Worm (Caenorhabditis elegans) whole organism, young adult: ENCODE data around the gene C45B2.1.

Experiments
- C17E4.6 ChIP-seq: fragments of 200-800 bp; sonication (Bioruptor generic); IDR thresholded peaks from 2 replicates; pipeline ENCODE4 v1.3.6; 2022; ENCODE audit warnings: missing genetic modification reagents, missing genetic modification characterization, missing compliant biosample characterization
- F39B2.1 ChIP-seq: fragments of 200-800 bp; sonication (Bioruptor generic); IDR thresholded peaks from 2 replicates; pipeline ENCODE4 v1.3.6; 2022; ENCODE audit warnings: missing genetic modification reagents, missing genetic modification characterization, missing compliant biosample characterization
- K11D2.4 ChIP-seq: fragments of 200-800 bp; sonication (Bioruptor generic); IDR thresholded peaks from 2 replicates; pipeline ENCODE4 v1.3.6; 2022; ENCODE audit warnings: missing genetic modification reagents, missing genetic modification characterization, missing compliant biosample characterization
- K12H6.12 ChIP-seq: fragments of 200-800 bp; sonication (Bioruptor generic); optimal IDR thresholded peaks from 2 replicates; lab custom pipeline; 2018; ENCODE audit warnings: mild to moderate bottlenecking, missing genetic modification characterization, missing compliant biosample characterization
- athp-1 ChIP-seq: sonication (generic microtip); optimal IDR thresholded peaks from 2 replicates; lab custom pipeline; 2017; ENCODE audit warnings: mild to moderate bottlenecking, missing genetic modification characterization, missing compliant biosample characterization
- cebp-1 ChIP-seq, 2 experiments: fragments of 200-800 bp in 1 of 2; sonication (Bioruptor generic) in 1 of 2; sonication (generic microtip) in 1 of 2; IDR thresholded peaks in 1 of 2; optimal IDR thresholded peaks in 1 of 2; 2 replicates each; pipeline versions ENCODE4 v1.3.6 to Lab custom; 2017 to 2022; ENCODE audit warnings: missing compliant biosample characterization in 2 of 2, missing genetic modification characterization in 2 of 2, mild to moderate bottlenecking in 1 of 2, missing genetic modification reagents in 1 of 2, moderate library complexity in 1 of 2
- ceh-27 ChIP-seq: fragments of 200-800 bp; sonication (Bioruptor generic); optimal IDR thresholded peaks from 2 replicates; lab custom pipeline; 2018; ENCODE audit warnings: mild to moderate bottlenecking, missing genetic modification characterization, moderate library complexity, missing compliant biosample characterization
- ceh-58 ChIP-seq: fragments of 200-800 bp; sonication (Bioruptor generic); IDR thresholded peaks from 2 replicates; pipeline ENCODE4 v1.3.6; 2022; ENCODE audit warnings: missing genetic modification characterization, missing compliant biosample characterization
- chd-7 ChIP-seq: sonication (generic microtip); optimal IDR thresholded peaks from 2 replicates; lab custom pipeline; 2016; ENCODE audit warnings: mild to moderate bottlenecking, missing genetic modification characterization, moderate library complexity, missing compliant biosample characterization
- die-1 ChIP-seq: sonication (generic microtip); optimal IDR thresholded peaks from 2 replicates; lab custom pipeline; 2016; ENCODE audit warnings: missing genotype, mild to moderate bottlenecking, missing genetic modification characterization, missing compliant biosample characterization
- dox-1 ChIP-seq: fragments of 200-800 bp; sonication (Bioruptor generic); IDR thresholded peaks from 2 replicates; pipeline ENCODE4 v1.3.6; 2022; ENCODE audit warnings: missing genetic modification reagents, missing genetic modification characterization, missing compliant biosample characterization
- dpl-1 ChIP-seq: fragments of 150-350 bp; optimal IDR thresholded peaks from 2 replicates; lab custom pipeline; 2014; ENCODE audit warnings: missing biosample characterization, missing genetic modification reagents, missing genetic modification characterization
- gei-17 ChIP-seq: fragments of 200-800 bp; sonication (Bioruptor generic); optimal IDR thresholded peaks from 2 replicates; lab custom pipeline; 2018; ENCODE audit warnings: mild to moderate bottlenecking, missing genetic modification characterization, missing compliant biosample characterization
- hmg-1.2 ChIP-seq: fragments of 200-800 bp; sonication (Bioruptor generic); IDR thresholded peaks from 2 replicates; pipeline ENCODE4 v1.3.6; 2022; ENCODE audit warnings: missing genetic modification reagents, missing genetic modification characterization, missing compliant biosample characterization
- let-607 ChIP-seq, 2 experiments: fragments of 200-800 bp in 1 of 2; sonication (Bioruptor generic) in 1 of 2; sonication (generic microtip) in 1 of 2; optimal IDR thresholded peaks; 2 replicates each; lab custom pipeline; 2016 to 2018; ENCODE audit warnings: mild to moderate bottlenecking in 2 of 2, missing compliant biosample characterization in 2 of 2, missing genetic modification characterization in 2 of 2, moderate library complexity in 2 of 2, missing genotype in 1 of 2
- lin-40 ChIP-seq: sonication (generic microtip); optimal IDR thresholded peaks from 2 replicates; lab custom pipeline; 2016; ENCODE audit warnings: missing genetic modification characterization, mild to moderate bottlenecking, missing compliant biosample characterization, missing genotype, missing genetic modification reagents
- madf-8 ChIP-seq: fragments of 200-800 bp; sonication (Bioruptor generic); conservative IDR thresholded peaks from 2 replicates; pipeline ENCODE4 v1.3.6; 2022; ENCODE audit warnings: missing genetic modification reagents, missing genetic modification characterization, missing compliant biosample characterization
- mcd-1 ChIP-seq: fragments of 200-800 bp; sonication (Bioruptor generic); IDR thresholded peaks from 2 replicates; pipeline ENCODE4 v1.3.6; 2022; ENCODE audit warnings: missing genetic modification reagents, missing genetic modification characterization, missing compliant biosample characterization
- mes-4 ChIP-seq: sonication (generic microtip); optimal IDR thresholded peaks from 2 replicates; lab custom pipeline; 2016; ENCODE audit warnings: missing genotype, missing genetic modification characterization, missing compliant biosample characterization
- mxl-1 ChIP-seq: sonication (generic microtip); optimal IDR thresholded peaks from 2 replicates; lab custom pipeline; 2016; ENCODE audit warnings: missing genetic modification characterization, missing compliant biosample characterization
- nfyb-1 ChIP-seq: fragments of 200-800 bp; sonication (Bioruptor generic); IDR thresholded peaks from 2 replicates; pipeline ENCODE4 v1.3.6; 2022; ENCODE audit warnings: missing genetic modification reagents, missing genetic modification characterization, missing compliant biosample characterization
- nhr-80 ChIP-seq: sonication (generic microtip); optimal IDR thresholded peaks from 2 replicates; lab custom pipeline; 2016; ENCODE audit warnings: missing genetic modification characterization, missing compliant biosample characterization
- pbrm-1 ChIP-seq: fragments of 200-800 bp; sonication (Bioruptor generic); IDR thresholded peaks from 2 replicates; pipeline ENCODE4 v1.3.6; 2022; ENCODE audit warnings: missing genetic modification reagents, missing genetic modification characterization, missing compliant biosample characterization
- rcor-1 ChIP-seq: fragments of 200-800 bp; sonication (Bioruptor generic); IDR thresholded peaks from 2 replicates; pipeline ENCODE4 v1.3.6; 2022; ENCODE audit warnings: missing genetic modification reagents, missing genetic modification characterization, missing compliant biosample characterization
- repo-1 ChIP-seq: sonication (generic microtip); optimal IDR thresholded peaks from 2 replicates; lab custom pipeline; 2017; ENCODE audit warnings: mild to moderate bottlenecking, missing genetic modification characterization, missing compliant biosample characterization
- sea-2 ChIP-seq: fragments of 200-800 bp; sonication (Bioruptor generic); IDR thresholded peaks from 2 replicates; pipeline ENCODE4 v1.3.6; 2022; ENCODE audit warnings: missing genetic modification characterization, missing compliant biosample characterization
- snpc-1.1 ChIP-seq: sonication (generic microtip); optimal IDR thresholded peaks from 2 replicates; lab custom pipeline; 2017; ENCODE audit warnings: missing genetic modification characterization, mild to moderate bottlenecking, missing compliant biosample characterization, antibody characterized with exemption, moderate library complexity, missing genotype, missing genetic modification reagents; ENCODE audit not compliant: insufficient read depth
- snpc-3.4 ChIP-seq: sonication (generic microtip); optimal IDR thresholded peaks from 2 replicates; lab custom pipeline; 2017; ENCODE audit warnings: missing genetic modification characterization, mild to moderate bottlenecking, missing compliant biosample characterization, antibody characterized with exemption, moderate library complexity, missing genotype, missing genetic modification reagents
- snpc-4 ChIP-seq, 5 experiments: fragments of 150-350 bp in 1 of 5; sonication (generic microtip) in 4 of 5; optimal IDR thresholded peaks; 2 replicates each; lab custom pipeline; 2014 to 2018; ENCODE audit warnings: missing genetic modification characterization in 5 of 5, missing biosample characterization in 3 of 5, antibody characterized with exemption in 2 of 5, mild to moderate bottlenecking in 2 of 5, missing compliant biosample characterization in 2 of 5, missing genotype in 2 of 5, moderate library complexity in 2 of 5, missing genetic modification reagents in 1 of 5
- tbp1 ChIP-seq: fragments of 200-800 bp; sonication (Bioruptor generic); optimal IDR thresholded peaks from 2 replicates; lab custom pipeline; 2018; ENCODE audit warnings: mild to moderate bottlenecking, missing genetic modification characterization, missing compliant biosample characterization
- unc-62 ChIP-seq: fragments of 150-350 bp; optimal IDR thresholded peaks from 2 replicates; lab custom pipeline; 2014; ENCODE audit warnings: missing biosample characterization, missing genetic modification reagents, missing genetic modification characterization
- zfh-2 ChIP-seq: fragments of 200-800 bp; sonication (Bioruptor generic); conservative IDR thresholded peaks from 2 replicates; pipeline ENCODE4 v1.3.6; 2022; ENCODE audit warnings: missing genetic modification reagents, missing genetic modification characterization, missing compliant biosample characterization
- zim-3 ChIP-seq: sonication (generic microtip); optimal IDR thresholded peaks from 2 replicates; lab custom pipeline; 2017; ENCODE audit warnings: mild to moderate bottlenecking, missing genetic modification characterization, moderate library complexity, missing compliant biosample characterization
- ztf-22 ChIP-seq: fragments of 200-800 bp; sonication (Bioruptor generic); optimal IDR thresholded peaks from 2 replicates; lab custom pipeline; 2018; ENCODE audit warnings: mild to moderate bottlenecking, missing genetic modification characterization, moderate library complexity, missing compliant biosample characterization
- ztf-26 ChIP-seq: sonication (generic microtip); optimal IDR thresholded peaks from 2 replicates; lab custom pipeline; 2017; ENCODE audit warnings: missing genetic modification characterization, missing compliant biosample characterization

The C45B2.1 gene

DNA sequence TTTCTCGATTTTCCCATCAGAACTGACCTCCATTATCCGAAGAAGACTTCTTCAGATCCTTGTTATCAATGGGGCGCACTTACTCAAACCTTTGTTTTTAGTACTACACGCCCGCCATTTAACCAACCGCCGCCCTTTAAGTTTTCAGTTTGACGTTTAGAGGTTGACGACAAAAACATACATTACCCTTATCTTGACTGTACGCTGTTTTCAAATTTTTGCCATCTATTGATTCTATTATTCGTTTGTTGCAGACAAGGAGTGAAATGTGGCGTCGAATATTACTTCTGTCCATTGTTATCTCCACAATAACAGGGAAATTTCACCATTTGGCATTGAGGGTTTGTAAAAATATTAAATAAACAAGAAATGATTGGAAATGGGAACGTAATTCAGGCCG, 7.1 kb downstream of the C45B2.1 start, which contains the start of gene C15H9.5:
Gene C15H9.5 (plus strand): TSS at position 255 of the 400 bp plus-strand sequence.
- TF ChIP-seq snpc-4 (GFP tag; optimal IDR thresholded peaks at IDR 0.05; lab: Kevin White, UChicago) (no peak), snpc-4 (tag; optimal IDR thresholded peaks at IDR 0.05; lab: Kevin White, UChicago) (peak in 1 of 4 experiments; percentile 4), K11D2.4 (GFP tag; lab: Robert Waterston, UW) (no peak), rcor-1 (no peak), dox-1 (GFP tag; lab: Robert Waterston, UW) (peak; percentile 28; the same call in 1 of the 2 replicates), let-607 (tag; optimal IDR thresholded peaks at IDR 0.05; lab: Kevin White, UChicago) (peak in 1 of 2 experiments; percentile 33), snpc-3.4 (no peak), mcd-1 (GFP tag; lab: Robert Waterston, UW) (peak; percentile 29; the same call in 1 of the 2 replicates), K12H6.12 (tag; lab: Kevin White, UChicago) (no peak), nhr-80 (peak; percentile 66), nfyb-1 (GFP tag; lab: Robert Waterston, UW) (peak; percentile 69), C17E4.6 (GFP tag; lab: Robert Waterston, UW) (no peak), madf-8 (GFP tag; lab: Robert Waterston, UW) (no peak)
- TF ChIP-seq, all 124 proteins: peak for 6

DNA sequence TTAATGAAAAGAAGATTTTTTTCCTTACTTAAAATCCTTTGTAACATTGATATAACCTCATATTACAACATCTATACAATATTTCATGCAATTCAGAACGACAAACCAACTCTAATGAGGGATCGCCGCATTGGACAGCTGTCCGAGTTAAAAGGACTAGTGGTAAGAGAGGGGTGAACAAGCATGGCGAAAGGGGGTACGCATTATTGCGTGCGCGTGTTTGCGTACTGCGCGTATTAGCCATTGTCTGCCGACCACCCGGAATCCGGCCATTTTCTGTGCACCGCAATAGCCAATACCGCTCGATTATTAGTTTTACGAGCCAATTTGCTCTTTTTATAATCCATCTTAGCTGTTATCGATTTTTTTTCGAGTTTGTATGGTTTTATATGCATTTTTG, 11.6 kb downstream of the C45B2.1 start, which contains the start of gene C15H9.4:
Gene C15H9.4 (plus strand): TSS at position 93 of the 400 bp plus-strand sequence.
- peak; percentile 31; the same call in 1 of the 2 replicates for TF ChIP-seq zfh-2 (GFP tag; lab: Robert Waterston, UW)
- no peak for TF ChIP-seq F39B2.1 (GFP tag; lab: Robert Waterston, UW)
- no peak for TF ChIP-seq gei-17 (GFP tag; lab: Kevin White, UChicago)
- 0 out of 2 replicates have a peak, but pooled peaks have one; percentile 29 for TF ChIP-seq pbrm-1 (GFP tag; lab: Robert Waterston, UW)
- TF ChIP-seq mcd-1 (GFP tag; lab: Robert Waterston, UW): 0 out of 2 replicates have a peak, but pooled peaks have one; percentile 8
- TF ChIP-seq ceh-27 (GFP tag; lab: Kevin White, UChicago): peak; percentile 51
- TF ChIP-seq ztf-26 (tag; lab: Kevin White, UChicago): no peak
- peak; percentile 35 for TF ChIP-seq repo-1 (tag; lab: Kevin White, UChicago)
- TF ChIP-seq athp-1 (tag; lab: Kevin White, UChicago): no peak
- TF ChIP-seq tbp1 (GFP tag; lab: Kevin White, UChicago): peak; percentile 26
- TF ChIP-seq dox-1 (GFP tag; lab: Robert Waterston, UW): 0 out of 2 replicates have a peak, but pooled peaks have one; percentile 22
- no peak for TF ChIP-seq unc-62 (GFP tag; lab: Kevin White, UChicago)
- TF ChIP-seq zim-3: no peak
- TF ChIP-seq mes-4 (tag; lab: Kevin White, UChicago): no peak
- TF ChIP-seq ztf-22: no peak
- TF ChIP-seq nfyb-1 (GFP tag; lab: Robert Waterston, UW): peak; percentile 71; the same call in 1 of the 2 replicates
- TF ChIP-seq die-1 (tag; lab: Kevin White, UChicago): no peak
- TF ChIP-seq mxl-1 (tag; lab: Kevin White, UChicago): no peak
- TF ChIP-seq snpc-1.1: no peak
- TF ChIP-seq K11D2.4 (GFP tag; lab: Robert Waterston, UW): no peak
- no peak for TF ChIP-seq hmg-1.2 (GFP tag; lab: Robert Waterston, UW)
- TF ChIP-seq snpc-3.4: no peak
- peak; percentile 2 for TF ChIP-seq lin-40
- TF ChIP-seq sea-2 (GFP tag; lab: Robert Waterston, UW): no peak
- no peak for TF ChIP-seq dpl-1 (GFP tag; lab: Kevin White, UChicago)
- TF ChIP-seq cebp-1 (GFP tag; IDR thresholded peaks at IDR 0.05; lab: Robert Waterston, UW): no peak
- TF ChIP-seq cebp-1 (tag; optimal IDR thresholded peaks at IDR 0.05; lab: Kevin White, UChicago): peak; percentile 56
- TF ChIP-seq chd-7: no peak
- TF ChIP-seq ceh-58: no peak
